Fruit fly (Drosophila melanogaster) Kc167 (cell line): ENCODE measurements around the gene CG8679.

Source experiments
- Myc ChIP-seq: fragments of >200 bp; optimal IDR thresholded peaks from 2 replicates; lab custom pipeline; 2017; ENCODE audit warnings: missing external identifiers
- Sin3A ChIP-seq: fragments of >200 bp; optimal IDR thresholded peaks from 2 replicates; lab custom pipeline; 2018; ENCODE audit warnings: missing external identifiers
- h ChIP-seq: fragments of >200 bp; optimal IDR thresholded peaks from 3 replicates; lab custom pipeline; 2018; ENCODE audit warnings: missing external identifiers
- insv ChIP-seq: fragments of >200 bp; optimal IDR thresholded peaks from 3 replicates; lab custom pipeline; 2018; ENCODE audit warnings: missing external identifiers
- psq ChIP-seq: fragments of >200 bp; optimal IDR thresholded peaks from 2 replicates; lab custom pipeline; 2017; ENCODE audit warnings: missing external identifiers
- ttk ChIP-seq: sonication (Bioruptor generic); optimal IDR thresholded peaks from 2 replicates; lab custom pipeline; 2017; ENCODE audit warnings: missing external identifiers

Gene CG8679

dm6 chr2L:21179615-21180031 lies 38.7 kb downstream of the CG8679 start, which contains the start of the genes bur and Mcm10:
bur (minus strand) TSS chr2L:21179683.
Mcm10 (plus strand) TSS chr2L:21179933.
- TF ChIP-seq insv (lab: Kevin White, UChicago) = no peak
- TF ChIP-seq Sin3A = no peak
- no peak for TF ChIP-seq ttk (lab: Kevin White, UChicago)
- TF ChIP-seq Myc (lab: Kevin White, UChicago) = no peak
- TF ChIP-seq h (lab: Kevin White, UChicago) = no peak
- no peak for TF ChIP-seq psq (lab: Kevin White, UChicago)

- no peak for TF ChIP-seq psq (lab: Kevin White, UChicago)
- no peak for TF ChIP-seq Myc (lab: Kevin White, UChicago)
- TF ChIP-seq h (lab: Kevin White, UChicago) = no peak
- no peak for TF ChIP-seq ttk (lab: Kevin White, UChicago)
- TF ChIP-seq Sin3A = no peak
- no peak for TF ChIP-seq insv (lab: Kevin White, UChicago)
Observed at dm6 chr2L:21179217-21179520, 39.2 kb downstream of the CG8679 start.

dm6 chr2L:21178436-21179216 lies 39.7 kb downstream of the CG8679 start:
- TF ChIP-seq h (lab: Kevin White, UChicago) = no peak
- no peak for TF ChIP-seq ttk (lab: Kevin White, UChicago)
- no peak for TF ChIP-seq Sin3A
- no peak for TF ChIP-seq Myc (lab: Kevin White, UChicago)
- TF ChIP-seq insv (lab: Kevin White, UChicago) = no peak
- no peak for TF ChIP-seq psq (lab: Kevin White, UChicago)

dm6 chr2L:21172922-21173321 lies 45.4 kb downstream of the CG8679 start, which contains the start of gene CG31627:
CG31627 (plus strand) TSS chr2L:21173222.
- TF ChIP-seq Sin3A (no peak), h (lab: Kevin White, UChicago) (no peak)

dm6 chr2L:21169863-21170262 lies 48.5 kb downstream of the CG8679 start:
- no peak for TF ChIP-seq Myc (lab: Kevin White, UChicago)
- no peak for TF ChIP-seq ttk (lab: Kevin White, UChicago)
- TF ChIP-seq psq (lab: Kevin White, UChicago) = no peak
- no peak for TF ChIP-seq h (lab: Kevin White, UChicago)
- TF ChIP-seq Sin3A = no peak
- no peak for TF ChIP-seq insv (lab: Kevin White, UChicago)

dm6 chr2L:21169160-21169624 lies 49.2 kb downstream of the CG8679 start:
- TF ChIP-seq h (lab: Kevin White, UChicago) = no peak
- TF ChIP-seq ttk (lab: Kevin White, UChicago) = no peak
- no peak for TF ChIP-seq Sin3A
- no peak for TF ChIP-seq Myc (lab: Kevin White, UChicago)
- TF ChIP-seq psq (lab: Kevin White, UChicago) = no peak
- TF ChIP-seq insv (lab: Kevin White, UChicago) = no peak

dm6 chr2L:21168295-21169159 lies 49.8 kb downstream of the CG8679 start, which contains the start of the genes mAcon1, CG43345 and CG43346:
mAcon1 (plus strand) TSS chr2L:21168570.
CG43345 (minus strand) TSS chr2L:21168581.
CG43346 (minus strand) TSS chr2L:21168581.
- no peak for TF ChIP-seq Myc (lab: Kevin White, UChicago)
- TF ChIP-seq Sin3A = no peak
- TF ChIP-seq insv (lab: Kevin White, UChicago) = no peak
- no peak for TF ChIP-seq ttk (lab: Kevin White, UChicago)
- TF ChIP-seq psq (lab: Kevin White, UChicago) = no peak
- TF ChIP-seq h (lab: Kevin White, UChicago) = no peak

dm6 chr2L:21166422-21166821 lies 51.9 kb downstream of the CG8679 start:
- TF ChIP-seq ttk (lab: Kevin White, UChicago) (no peak), Sin3A (no peak)
